Worm (Caenorhabditis elegans) whole organism, L2 larva: ENCODE measurements around the gene mec-15.

ENCODE experiments used
- Y55F3AM.14 ChIP-seq: fragments of 200-800 bp; sonication (Bioruptor generic); optimal IDR thresholded peaks from 2 replicates; lab custom pipeline; 2018; ENCODE audit warnings: mild to moderate bottlenecking, missing genetic modification characterization, missing compliant biosample characterization
- aly-2 ChIP-seq: fragments of 150-350 bp; optimal IDR thresholded peaks from 2 replicates; lab custom pipeline; 2014; ENCODE audit warnings: missing biosample characterization, missing genetic modification characterization
- ceh-82 ChIP-seq: fragments of 150-350 bp; optimal IDR thresholded peaks from 2 replicates; lab custom pipeline; 2014; ENCODE audit warnings: missing biosample characterization, missing genetic modification characterization
- elt-1 ChIP-seq: fragments of 150-350 bp; optimal IDR thresholded peaks from 2 replicates; lab custom pipeline; 2014; ENCODE audit warnings: missing biosample characterization, missing genetic modification characterization
- fos-1 ChIP-seq: fragments of 150-350 bp; optimal IDR thresholded peaks from 2 replicates; lab custom pipeline; 2014; ENCODE audit warnings: missing biosample characterization, missing genetic modification characterization
- lin-13 ChIP-seq: fragments of 150-350 bp; optimal IDR thresholded peaks from 2 replicates; lab custom pipeline; 2014; ENCODE audit warnings: missing biosample characterization, missing genetic modification reagents, missing genetic modification characterization
- mab-5 ChIP-seq: fragments of 150-350 bp; optimal IDR thresholded peaks from 2 replicates; lab custom pipeline; 2014; ENCODE audit warnings: missing biosample characterization, missing genetic modification characterization
- nhr-12 ChIP-seq: fragments of 150-350 bp; optimal IDR thresholded peaks from 2 replicates; lab custom pipeline; 2014; ENCODE audit warnings: missing biosample characterization, missing genetic modification characterization
- nhr-21 ChIP-seq: fragments of 150-350 bp; optimal IDR thresholded peaks from 2 replicates; lab custom pipeline; 2014; ENCODE audit warnings: missing biosample characterization, missing genetic modification characterization
- nhr-23 ChIP-seq: fragments of 150-350 bp; optimal IDR thresholded peaks from 2 replicates; lab custom pipeline; 2014; ENCODE audit warnings: missing biosample characterization, missing genetic modification reagents, missing genetic modification characterization
- nhr-237 ChIP-seq: fragments of 150-350 bp; optimal IDR thresholded peaks from 2 replicates; lab custom pipeline; 2014; ENCODE audit warnings: missing biosample characterization, missing genetic modification characterization
- sma-3 ChIP-seq: sonication (generic microtip); optimal IDR thresholded peaks from 2 replicates; lab custom pipeline; 2016; ENCODE audit warnings: missing genetic modification reagents, missing genetic modification characterization, missing compliant biosample characterization
- unc-55 ChIP-seq: fragments of 150-350 bp; sonication (generic microtip); optimal IDR thresholded peaks from 3 replicates; lab custom pipeline; 2014; ENCODE audit warnings: missing biosample characterization, missing genetic modification reagents, missing genetic modification characterization
- zag-1 ChIP-seq: fragments of 150-350 bp; optimal IDR thresholded peaks from 2 replicates; lab custom pipeline; 2014; ENCODE audit warnings: missing biosample characterization, missing genetic modification characterization

- TF ChIP-seq elt-1 (tag; lab: Kevin White, UChicago) (no peak), unc-55 (GFP tag; lab: Kevin White, UChicago) (no peak), mab-5 (tag; lab: Kevin White, UChicago) (no peak), ceh-82 (no peak), nhr-23 (tag; lab: Kevin White, UChicago) (no peak), nhr-12 (no peak), fos-1 (tag; lab: Kevin White, UChicago) (no peak), Y55F3AM.14 (GFP tag; lab: Kevin White, UChicago) (no peak), zag-1 (tag; lab: Kevin White, UChicago) (no peak), lin-13 (GFP tag; lab: Kevin White, UChicago) (no peak), nhr-21 (no peak), sma-3 (GFP tag; lab: Kevin White, UChicago) (no peak), aly-2 (no peak), nhr-237 (tag; lab: Kevin White, UChicago) (no peak)
Measured at ce11 chrII:10284991-10285390, 45.5 kb upstream of the mec-15 start.
